Fruit fly (Drosophila melanogaster): ENCODE data around the gene CG10019.
A peak's percentile ranks its signal among the peaks of the same experiment; 100 is the strongest.

The CG10019 gene

DNA sequence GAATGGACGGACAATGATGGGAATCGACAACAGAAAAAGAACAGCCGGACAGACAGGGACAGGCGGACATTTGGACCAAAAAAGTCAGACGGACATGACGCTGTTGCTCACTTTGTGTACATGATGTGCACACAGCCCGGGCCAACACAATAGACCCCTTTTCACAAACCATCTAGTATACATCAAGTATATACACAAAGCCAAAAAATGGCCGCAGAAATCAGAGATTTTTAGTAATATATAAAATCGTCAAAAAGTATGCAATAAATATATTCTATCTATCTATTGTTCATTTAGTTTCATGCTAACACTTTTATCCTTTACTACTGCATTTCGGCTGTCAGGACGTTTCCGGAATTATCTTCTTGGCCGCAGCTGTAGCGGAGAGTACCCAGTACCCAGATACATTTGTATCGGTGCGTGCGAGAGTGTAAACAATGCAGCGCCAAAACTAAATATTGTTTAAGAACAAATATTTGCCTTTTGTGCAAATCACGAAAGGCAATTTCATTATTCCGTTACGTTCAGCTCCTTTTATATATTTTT is 10.8 kb upstream of the CG10019 start:
- TF ChIP-seq CG9139 (GFP tag; optimal IDR thresholded peaks at IDR 0.05) (peak; percentile 40), Met (GFP tag; optimal IDR thresholded peaks at IDR 0.05) (peak; percentile 22), CG8119 (GFP tag; IDR thresholded peaks at IDR 0.05) (no peak), CG3919 (GFP tag; optimal IDR thresholded peaks at IDR 0.05) (no peak), ss (GFP tag; optimal IDR thresholded peaks at IDR 0.05) (no peak), Smox (GFP tag; optimal IDR thresholded peaks at IDR 0.05) (peak; percentile 26), acj6 (GFP tag; optimal IDR thresholded peaks at IDR 0.05) (peak; percentile 39), CG6792 (GFP tag; optimal IDR thresholded peaks at IDR 0.05) (peak; percentile 22), CG11902 (GFP tag; optimal IDR thresholded peaks at IDR 0.05) (no peak), CG6163 (GFP tag; IDR thresholded peaks at IDR 0.05) (no peak), eg (GFP tag; IDR thresholded peaks at IDR 0.05) (no peak), vri (GFP tag; optimal IDR thresholded peaks at IDR 0.05) (no peak), Ets96B (tag; optimal IDR thresholded peaks at IDR 0.05) (no peak), CG34406 (GFP tag; optimal IDR thresholded peaks at IDR 0.05) (peak; percentile 42), esn (GFP tag; optimal IDR thresholded peaks at IDR 0.05) (no peak), spab (GFP tag; optimal IDR thresholded peaks at IDR 0.05) (peak; percentile 33), Sox14 (GFP tag; optimal IDR thresholded peaks at IDR 0.05) (peak; percentile 26), CG32006 (GFP tag; optimal IDR thresholded peaks at IDR 0.05) (no peak), dsx (GFP tag; optimal IDR thresholded peaks at IDR 0.05; ENCODE audit: poor library complexity, severe bottlenecking) (no peak), Gug (GFP tag; IDR thresholded peaks at IDR 0.05) (no peak), Sox102F (GFP tag; optimal IDR thresholded peaks at IDR 0.05) (no peak), Ets21C (GFP tag; optimal IDR thresholded peaks at IDR 0.05) (no peak), fd59A (GFP tag; optimal IDR thresholded peaks at IDR 0.05) (peak; percentile 45), fkh (GFP tag; optimal IDR thresholded peaks at IDR 0.05) (no peak), salr (GFP tag; optimal IDR thresholded peaks at IDR 0.05) (peak in 1 of 2 experiments; percentile 40), CG16779 (tag; optimal IDR thresholded peaks at IDR 0.05) (no peak), CG8632 (GFP tag; optimal IDR thresholded peaks at IDR 0.05) (peak; percentile 42), svp (GFP tag) (peak; percentile 67), net (GFP tag; optimal IDR thresholded peaks at IDR 0.05) (no peak), CG6808 (GFP tag; optimal IDR thresholded peaks at IDR 0.05) (peak; percentile 59), CG15336 (GFP tag; IDR thresholded peaks at IDR 0.05) (no peak), CG7368 (GFP tag; optimal IDR thresholded peaks at IDR 0.05) (peak; percentile 27), Hr4 (GFP tag; optimal IDR thresholded peaks at IDR 0.05) (peak; percentile 28), cyc (GFP tag; optimal IDR thresholded peaks at IDR 0.05) (peak; percentile 14), lz (GFP tag; optimal IDR thresholded peaks at IDR 0.05) (peak; percentile 1), Hr38 (GFP tag; optimal IDR thresholded peaks at IDR 0.05) (no peak), CG6854 (GFP tag; optimal IDR thresholded peaks at IDR 0.05) (no peak), CG8319 (GFP tag; optimal IDR thresholded peaks at IDR 0.05) (no peak), Sox15 (GFP tag; optimal IDR thresholded peaks at IDR 0.05) (no peak), Eip75B (GFP tag; optimal IDR thresholded peaks at IDR 0.05) (peak; percentile 16), OdsH (GFP tag; optimal IDR thresholded peaks at IDR 0.05) (peak; percentile 40), Hr39 (GFP tag; optimal IDR thresholded peaks at IDR 0.05) (peak; percentile 14), Eip93F (GFP tag; optimal IDR thresholded peaks at IDR 0.05) (no peak), CG31627 (GFP tag; optimal IDR thresholded peaks at IDR 0.05) (no peak), CG11294 (GFP tag; IDR thresholded peaks at IDR 0.05) (no peak), topi (GFP tag; optimal IDR thresholded peaks at IDR 0.05) (no peak), pdm3 (GFP tag; optimal IDR thresholded peaks at IDR 0.05) (peak; percentile 50), CG4318 (GFP tag; optimal IDR thresholded peaks at IDR 0.05) (no peak), dac (GFP tag; optimal IDR thresholded peaks at IDR 0.05) (no peak), CG10631 (GFP tag; optimal IDR thresholded peaks at IDR 0.05) (peak; percentile 32), CG3032 (tag; optimal IDR thresholded peaks at IDR 0.05) (no peak), fd85E (GFP tag; optimal IDR thresholded peaks at IDR 0.05) (no peak), CG1621 (tag; optimal IDR thresholded peaks at IDR 0.05) (no peak)
